Worm (Caenorhabditis elegans) whole organism, L4 larva: ENCODE results near the gene sru-35.

ENCODE experiments used
- D1046.2 ChIP-seq: fragments of 200-800 bp; sonication (Bioruptor generic); IDR thresholded peaks from 2 replicates; pipeline ENCODE4 v1.3.6; 2022; ENCODE audit warnings: missing genetic modification characterization, missing compliant biosample characterization
- F10B5.3 ChIP-seq: sonication (generic microtip); optimal IDR thresholded peaks from 2 replicates; lab custom pipeline; 2016; ENCODE audit warnings: mild to moderate bottlenecking, missing genetic modification characterization, missing compliant biosample characterization
- R02D3.7 ChIP-seq: fragments of 150-350 bp; sonication (generic microtip); optimal IDR thresholded peaks from 3 replicates; lab custom pipeline; 2014; ENCODE audit warnings: missing biosample characterization, missing genetic modification characterization
- Y105C5A.15 ChIP-seq: fragments of 200-800 bp; sonication (Bioruptor generic); IDR thresholded peaks from 2 replicates; pipeline ENCODE4 v1.3.6; 2022; ENCODE audit warnings: missing genetic modification characterization, missing compliant biosample characterization
- Y5F2A.4 ChIP-seq: fragments of 200-800 bp; sonication (Bioruptor generic); optimal IDR thresholded peaks from 2 replicates; lab custom pipeline; 2018; ENCODE audit warnings: mild to moderate bottlenecking, missing genetic modification characterization, missing compliant biosample characterization
- Y75B8A.6 ChIP-seq: fragments of 200-800 bp; sonication (Bioruptor generic); IDR thresholded peaks from 2 replicates; pipeline ENCODE4 v1.3.6; 2022; ENCODE audit warnings: missing genetic modification reagents, missing genetic modification characterization, missing compliant biosample characterization
- aha-1 ChIP-seq: fragments of 150-350 bp; peaks from one replicate; lab custom pipeline; 2014; ENCODE audit warnings: missing biosample characterization, missing genetic modification characterization
- arid-1 ChIP-seq: fragments of 200-800 bp; sonication (Bioruptor generic); conservative IDR thresholded peaks from 2 replicates; pipeline ENCODE4 v1.3.6; 2022; ENCODE audit warnings: missing genetic modification reagents, missing genetic modification characterization, missing compliant biosample characterization
- attf-4 ChIP-seq: sonication (generic microtip); optimal IDR thresholded peaks from 3 replicates; lab custom pipeline; 2017; ENCODE audit warnings: missing biosample characterization, missing genetic modification characterization
- ceh-20 ChIP-seq: fragments of 200-800 bp; sonication (Bioruptor generic); IDR thresholded peaks from 2 replicates; pipeline ENCODE4 v1.3.6; 2022; ENCODE audit warnings: missing genetic modification reagents, missing genetic modification characterization, missing compliant biosample characterization
- ceh-28 ChIP-seq: fragments of 150-350 bp; optimal IDR thresholded peaks from 2 replicates; lab custom pipeline; 2014; ENCODE audit warnings: missing biosample characterization, missing genetic modification reagents, missing genetic modification characterization
- ceh-32 ChIP-seq: sonication (generic microtip); optimal IDR thresholded peaks from 2 replicates; lab custom pipeline; 2016; ENCODE audit warnings: mild to moderate bottlenecking, missing genetic modification characterization, missing compliant biosample characterization; ENCODE audit not compliant: poor library complexity
- ceh-44 ChIP-seq: fragments of 200-800 bp; sonication (Bioruptor generic); IDR thresholded peaks from 2 replicates; pipeline ENCODE4 v1.3.6; 2022; ENCODE audit warnings: missing genetic modification reagents, missing genetic modification characterization, missing compliant biosample characterization
- ceh-62 ChIP-seq: sonication (generic microtip); optimal IDR thresholded peaks from 2 replicates; lab custom pipeline; 2017; ENCODE audit warnings: missing biosample characterization, missing genetic modification characterization
- ctbp-1 ChIP-seq: fragments of 200-800 bp; sonication (Bioruptor generic); IDR thresholded peaks from 2 replicates; pipeline ENCODE4 v1.3.6; 2022; ENCODE audit warnings: missing genetic modification reagents, missing genetic modification characterization, missing compliant biosample characterization
- dmd-8 ChIP-seq: fragments of 200-800 bp; sonication (Bioruptor generic); IDR thresholded peaks from 2 replicates; pipeline ENCODE4 v1.3.6; 2022; ENCODE audit warnings: missing genetic modification characterization, missing compliant biosample characterization
- egl-27 ChIP-seq: sonication (generic microtip); optimal IDR thresholded peaks from 3 replicates; lab custom pipeline; 2017; ENCODE audit warnings: missing biosample characterization, missing genetic modification reagents, missing genetic modification characterization
- fos-1 ChIP-seq: fragments of 150-350 bp; optimal IDR thresholded peaks from 2 replicates; lab custom pipeline; 2014; ENCODE audit warnings: missing biosample characterization, missing genetic modification characterization
- gei-8 ChIP-seq: fragments of 200-800 bp; sonication (Bioruptor generic); optimal IDR thresholded peaks from 2 replicates; lab custom pipeline; 2018; ENCODE audit warnings: mild to moderate bottlenecking, missing genetic modification characterization, missing compliant biosample characterization
- hlh-30 ChIP-seq: sonication (generic microtip); optimal IDR thresholded peaks from 2 replicates; lab custom pipeline; 2017; ENCODE audit warnings: antibody characterized with exemption, mild to moderate bottlenecking, missing genetic modification characterization, missing compliant biosample characterization; ENCODE audit not compliant: insufficient read depth
- hmg-1.1 ChIP-seq: fragments of 200-800 bp; sonication (Bioruptor generic); IDR thresholded peaks from 2 replicates; pipeline ENCODE4 v1.3.6; 2022; ENCODE audit warnings: missing genetic modification reagents, missing genetic modification characterization, missing compliant biosample characterization
- jun-1 ChIP-seq: fragments of 150-350 bp; optimal IDR thresholded peaks from 2 replicates; lab custom pipeline; 2014; ENCODE audit warnings: missing biosample characterization, missing genetic modification reagents, missing genetic modification characterization
- lin-13 ChIP-seq: fragments of 150-350 bp; optimal IDR thresholded peaks from 2 replicates; lab custom pipeline; 2014; ENCODE audit warnings: missing biosample characterization, missing genetic modification reagents, missing genetic modification characterization
- lin-15B ChIP-seq: fragments of 150-350 bp; sonication (generic microtip); optimal IDR thresholded peaks from 3 replicates; lab custom pipeline; 2014; ENCODE audit warnings: missing biosample characterization, missing genetic modification characterization
- lin-38 ChIP-seq: fragments of 200-800 bp; sonication (Bioruptor generic); IDR thresholded peaks from 2 replicates; pipeline ENCODE4 v1.3.6; 2022; ENCODE audit warnings: missing genetic modification reagents, missing genetic modification characterization, missing compliant biosample characterization
- lin-39 ChIP-seq: fragments of 150-350 bp; optimal IDR thresholded peaks from 2 replicates; lab custom pipeline; 2014; ENCODE audit warnings: missing biosample characterization, missing genetic modification reagents, missing genetic modification characterization
- lsy-2 ChIP-seq, 2 experiments: fragments of 150-350 bp in 1 of 2; sonication (generic microtip) in 1 of 2; optimal IDR thresholded peaks; 2 replicates each; lab custom pipeline; 2014 to 2017; ENCODE audit warnings: missing biosample characterization in 2 of 2, missing genetic modification characterization in 2 of 2
- madf-5 ChIP-seq, 2 experiments: fragments of 200-800 bp; sonication (Bioruptor generic); IDR thresholded peaks; 2 replicates each; pipeline ENCODE4 v1.3.6; 2022; ENCODE audit warnings: missing compliant biosample characterization in 2 of 2, missing genetic modification characterization in 2 of 2
- mep-1 ChIP-seq: fragments of 150-350 bp; sonication (generic microtip); optimal IDR thresholded peaks from 3 replicates; lab custom pipeline; 2014; ENCODE audit warnings: missing biosample characterization, missing genetic modification characterization
- nhr-10 ChIP-seq: fragments of 150-350 bp; optimal IDR thresholded peaks from 2 replicates; lab custom pipeline; 2014; ENCODE audit warnings: missing biosample characterization, missing genetic modification characterization
- nhr-11 ChIP-seq: fragments of 150-350 bp; optimal IDR thresholded peaks from 2 replicates; lab custom pipeline; 2014; ENCODE audit warnings: missing biosample characterization, missing genetic modification characterization
- nhr-28 ChIP-seq: fragments of 150-350 bp; optimal IDR thresholded peaks from 2 replicates; lab custom pipeline; 2014; ENCODE audit warnings: missing biosample characterization, missing genetic modification characterization
- nhr-76 ChIP-seq: fragments of 150-350 bp; optimal IDR thresholded peaks from 2 replicates; lab custom pipeline; 2014; ENCODE audit warnings: missing biosample characterization, missing genetic modification characterization
- nhr-77 ChIP-seq: fragments of 150-350 bp; optimal IDR thresholded peaks from 2 replicates; lab custom pipeline; 2014; ENCODE audit warnings: missing biosample characterization, missing genetic modification characterization
- pha-4 ChIP-seq, 2 experiments: fragments of 150-350 bp in 1 of 2; fragments of 200-800 bp in 1 of 2; sonication (Bioruptor generic) in 1 of 2; IDR thresholded peaks in 1 of 2; optimal IDR thresholded peaks in 1 of 2; 2 replicates each; pipeline versions ENCODE4 v1.3.6 to Lab custom; 2014 to 2022; ENCODE audit warnings: missing genetic modification characterization in 2 of 2, missing genetic modification reagents in 2 of 2, missing biosample characterization in 1 of 2, missing compliant biosample characterization in 1 of 2
- php-3 ChIP-seq: fragments of 200-800 bp; sonication (Bioruptor generic); IDR thresholded peaks from 2 replicates; pipeline ENCODE4 v1.3.6; 2022; ENCODE audit warnings: missing genetic modification reagents, missing genetic modification characterization, missing compliant biosample characterization
- rbr-2 ChIP-seq: sonication (generic microtip); optimal IDR thresholded peaks from 2 replicates; lab custom pipeline; 2016; ENCODE audit warnings: missing genotype, missing genetic modification characterization, missing compliant biosample characterization
- saeg-2 ChIP-seq: fragments of 200-800 bp; sonication (Bioruptor generic); IDR thresholded peaks from 2 replicates; pipeline ENCODE4 v1.3.6; 2022; ENCODE audit warnings: missing genetic modification reagents, missing genetic modification characterization, missing compliant biosample characterization
- sdz-12 ChIP-seq: fragments of 200-800 bp; sonication (Bioruptor generic); optimal IDR thresholded peaks from 2 replicates; lab custom pipeline; 2018; ENCODE audit warnings: mild to moderate bottlenecking, missing genetic modification characterization, missing compliant biosample characterization
- set-16 ChIP-seq: fragments of 200-800 bp; sonication (Bioruptor generic); IDR thresholded peaks from 2 replicates; pipeline ENCODE4 v1.3.6; 2022; ENCODE audit warnings: missing genetic modification reagents, missing genetic modification characterization, missing compliant biosample characterization
- snpc-1.2 ChIP-seq: fragments of 200-800 bp; sonication (Bioruptor generic); IDR thresholded peaks from 2 replicates; pipeline ENCODE4 v1.3.6; 2022; ENCODE audit warnings: missing genetic modification reagents, missing genetic modification characterization, missing compliant biosample characterization
- snpc-4 ChIP-seq: fragments of 150-350 bp; optimal IDR thresholded peaks from 2 replicates; lab custom pipeline; 2014; ENCODE audit warnings: missing biosample characterization, missing genetic modification characterization
- tra-1 ChIP-seq: fragments of 200-800 bp; sonication (Bioruptor generic); IDR thresholded peaks from 2 replicates; pipeline ENCODE4 v1.3.6; 2022; ENCODE audit warnings: missing genetic modification reagents, missing genetic modification characterization, missing compliant biosample characterization
- unc-39 ChIP-seq: sonication (generic microtip); optimal IDR thresholded peaks from 2 replicates; lab custom pipeline; 2017; ENCODE audit warnings: missing biosample characterization, missing genetic modification characterization
- vab-7 ChIP-seq: fragments of 200-800 bp; sonication (Bioruptor generic); IDR thresholded peaks from 2 replicates; pipeline ENCODE4 v1.3.6; 2022; ENCODE audit warnings: missing genetic modification reagents, missing genetic modification characterization, missing compliant biosample characterization
- zag-1 ChIP-seq: fragments of 150-350 bp; optimal IDR thresholded peaks from 2 replicates; lab custom pipeline; 2014; ENCODE audit warnings: missing biosample characterization, missing genetic modification characterization
- zfp-2 ChIP-seq: sonication (generic microtip); optimal IDR thresholded peaks from 2 replicates; lab custom pipeline; 2016; ENCODE audit warnings: mild to moderate bottlenecking, missing genetic modification characterization, missing compliant biosample characterization
- zip-2 ChIP-seq: fragments of 150-350 bp; optimal IDR thresholded peaks from 2 replicates; lab custom pipeline; 2014; ENCODE audit warnings: missing biosample characterization, missing genetic modification characterization
- ztf-11 ChIP-seq: fragments of 150-350 bp; optimal IDR thresholded peaks from 2 replicates; lab custom pipeline; 2014; ENCODE audit warnings: missing biosample characterization, missing genetic modification characterization
- ztf-7 ChIP-seq: fragments of 150-350 bp; optimal IDR thresholded peaks from 2 replicates; lab custom pipeline; 2014; ENCODE audit warnings: missing biosample characterization, missing genetic modification characterization

sru-35 gene

ce11 chrIV:8796246-8796645, 6.2 kb upstream of the sru-35 start (continued):
- TF ChIP-seq madf-5 (GFP tag; IDR thresholded peaks at IDR 0.05; lab: Robert Waterston, UW) (no peak), attf-4 (tag; lab: Kevin White, UChicago) (no peak), jun-1 (tag; lab: Kevin White, UChicago) (no peak), egl-27 (no peak), vab-7 (no peak), lin-15B (tag; lab: Kevin White, UChicago) (no peak), hlh-30 (peak; percentile 20), arid-1 (GFP tag; lab: Robert Waterston, UW) (no peak), pha-4 (GFP tag; IDR thresholded peaks at IDR 0.05; lab: Robert Waterston, UW) (no peak; the same call in 1 of the 2 replicates), pha-4 (tag; optimal IDR thresholded peaks at IDR 0.05; lab: Kevin White, UChicago) (no peak), mep-1 (tag; lab: Kevin White, UChicago) (peak; percentile 65), zag-1 (tag; lab: Kevin White, UChicago) (no peak), ceh-32 (no peak), R02D3.7 (tag; lab: Kevin White, UChicago) (no peak), D1046.2 (GFP tag; lab: Robert Waterston, UW) (no peak), fos-1 (tag; lab: Kevin White, UChicago) (no peak), nhr-11 (tag; lab: Kevin White, UChicago) (no peak), zfp-2 (tag; lab: Kevin White, UChicago) (no peak), Y105C5A.15 (GFP tag; lab: Robert Waterston, UW) (no peak), ztf-11 (tag; lab: Kevin White, UChicago) (no peak), gei-8 (GFP tag; lab: Kevin White, UChicago) (no peak), ceh-44 (no peak), lsy-2 (tag; optimal IDR thresholded peaks at IDR 0.05; lab: Kevin White, UChicago) (peak in 1 of 2 experiments; percentile 12), ceh-62 (tag; lab: Kevin White, UChicago) (no peak), set-16 (GFP tag; lab: Robert Waterston, UW) (no peak), dmd-8 (GFP tag; lab: Robert Waterston, UW) (no peak)

ce11 chrIV:8794895-8795665, 5.0 kb upstream of the sru-35 start:
- peak; percentile 30 for TF ChIP-seq ceh-28
- TF ChIP-seq gei-8 (GFP tag; lab: Kevin White, UChicago), result peak; percentile 68
- no peak for TF ChIP-seq zip-2 (tag; lab: Kevin White, UChicago)
- TF ChIP-seq saeg-2, result 0 out of 2 replicates have a peak, but pooled peaks have one; percentile 70
- TF ChIP-seq sdz-12, result peak; percentile 31
- TF ChIP-seq Y75B8A.6, result no peak
- TF ChIP-seq ceh-20 (GFP tag; lab: Robert Waterston, UW), result peak; percentile 68
- TF ChIP-seq F10B5.3, result peak; percentile 27
- TF ChIP-seq php-3 (GFP tag; lab: Robert Waterston, UW), result 0 out of 2 replicates have a peak, but pooled peaks have one; percentile 51
- peak; percentile 88 for TF ChIP-seq nhr-10 (tag; lab: Kevin White, UChicago)
- TF ChIP-seq ctbp-1 (GFP tag; lab: Robert Waterston, UW), result peak; percentile 87
- TF ChIP-seq unc-39, result no peak
- TF ChIP-seq snpc-1.2 (GFP tag; lab: Robert Waterston, UW), result no peak
- TF ChIP-seq rbr-2 (tag; lab: Kevin White, UChicago), result peak; percentile 86
- no peak for TF ChIP-seq Y5F2A.4 (GFP tag; lab: Kevin White, UChicago)
- no peak for TF ChIP-seq zag-1 (tag; lab: Kevin White, UChicago)
- TF ChIP-seq lin-38 (GFP tag; lab: Robert Waterston, UW), result peak; percentile 59; the same call in 1 of the 2 replicates
- no peak for TF ChIP-seq snpc-4
- peak; percentile 93 for TF ChIP-seq tra-1 (GFP tag; lab: Robert Waterston, UW)
- TF ChIP-seq arid-1 (GFP tag; lab: Robert Waterston, UW), result 0 out of 2 replicates have a peak, but pooled peaks have one; percentile 18
- peak; percentile 99 for TF ChIP-seq aha-1 (tag; lab: Kevin White, UChicago)
- peak; percentile 52 for TF ChIP-seq lin-39 (tag; lab: Kevin White, UChicago)
- TF ChIP-seq D1046.2 (GFP tag; lab: Robert Waterston, UW), result 0 out of 2 replicates have a peak, but pooled peaks have one; percentile 10
- TF ChIP-seq hmg-1.1 (GFP tag; lab: Robert Waterston, UW), result peak; percentile 90
- TF ChIP-seq ztf-7 (tag; lab: Kevin White, UChicago), result no peak
- TF ChIP-seq lin-13 (GFP tag; lab: Kevin White, UChicago), result peak; percentile 81
- peak; percentile 93 for TF ChIP-seq nhr-77 (tag; lab: Kevin White, UChicago)
- TF ChIP-seq nhr-28, result peak; percentile 70
- no peak for TF ChIP-seq nhr-76 (tag; lab: Kevin White, UChicago)
